Worm (Caenorhabditis elegans) whole organism, L2 larva: ENCODE data around the gene T04A6.3.

Source experiments
- aly-2 ChIP-seq: fragments of 150-350 bp; optimal IDR thresholded peaks from 2 replicates; lab custom pipeline; 2014; ENCODE audit warnings: missing biosample characterization, missing genetic modification characterization
- ama-1 ChIP-seq: fragments of 150-350 bp; optimal IDR thresholded peaks from 2 replicates; lab custom pipeline; 2018; ENCODE audit warnings: inconsistent platforms
- blmp-1 ChIP-seq: sonication (generic microtip); optimal IDR thresholded peaks from 2 replicates; lab custom pipeline; 2017; ENCODE audit warnings: missing genetic modification characterization, mild to moderate bottlenecking, missing compliant biosample characterization, antibody characterized with exemption, moderate library complexity; ENCODE audit not compliant: insufficient read depth
- fos-1 ChIP-seq: fragments of 150-350 bp; optimal IDR thresholded peaks from 2 replicates; lab custom pipeline; 2014; ENCODE audit warnings: missing biosample characterization, missing genetic modification characterization
- lin-11 ChIP-seq: fragments of 150-350 bp; sonication (generic microtip); optimal IDR thresholded peaks from 2 replicates; lab custom pipeline; 2014; ENCODE audit warnings: missing biosample characterization, missing genetic modification characterization, inconsistent platforms, mixed read lengths
- nhr-11 ChIP-seq: fragments of 150-350 bp; optimal IDR thresholded peaks from 2 replicates; lab custom pipeline; 2014; ENCODE audit warnings: missing biosample characterization, missing genetic modification characterization
- nhr-25 ChIP-seq: fragments of 150-350 bp; sonication (generic microtip); optimal IDR thresholded peaks from 3 replicates; lab custom pipeline; 2014; ENCODE audit warnings: missing biosample characterization, missing genetic modification characterization
- nhr-6 ChIP-seq: fragments of 150-350 bp; optimal IDR thresholded peaks from 2 replicates; lab custom pipeline; 2014; ENCODE audit warnings: missing biosample characterization, missing genetic modification characterization
- sem-4 ChIP-seq: fragments of 150-350 bp; optimal IDR thresholded peaks from 2 replicates; lab custom pipeline; 2014; ENCODE audit warnings: missing biosample characterization, missing genetic modification reagents, missing genetic modification characterization
- snpc-4 ChIP-seq: fragments of 150-350 bp; optimal IDR thresholded peaks from 2 replicates; lab custom pipeline; 2014; ENCODE audit warnings: missing biosample characterization, missing genetic modification characterization
- unc-39 ChIP-seq: fragments of 150-350 bp; optimal IDR thresholded peaks from 2 replicates; lab custom pipeline; 2014; ENCODE audit warnings: missing biosample characterization, missing genetic modification characterization
- zag-1 ChIP-seq: fragments of 150-350 bp; optimal IDR thresholded peaks from 2 replicates; lab custom pipeline; 2014; ENCODE audit warnings: missing biosample characterization, missing genetic modification characterization
- ztf-11 ChIP-seq: sonication (generic microtip); optimal IDR thresholded peaks from 2 replicates; lab custom pipeline; 2017; ENCODE audit warnings: missing biosample characterization, missing genetic modification characterization

- TF ChIP-seq nhr-25 (tag; lab: Kevin White, UChicago) (no peak), zag-1 (tag; lab: Kevin White, UChicago) (no peak), blmp-1 (tag; lab: Kevin White, UChicago) (no peak), nhr-11 (no peak), ama-1 (lab: Kevin White, UChicago) (no peak), aly-2 (tag; lab: Kevin White, UChicago) (no peak), lin-11 (tag; lab: Kevin White, UChicago) (no peak), fos-1 (no peak), unc-39 (tag; lab: Kevin White, UChicago) (no peak), ztf-11 (tag; lab: Kevin White, UChicago) (no peak), sem-4 (tag; lab: Kevin White, UChicago) (no peak), snpc-4 (no peak), nhr-6 (no peak)
Observed at ce11 chrIII:7582885-7583284, 25.2 kb downstream of the T04A6.3 start, which contains the start of gene R13A5.10.
